Fruit fly (Drosophila melanogaster) whole organism, wandering third instar larva: ENCODE measurements around the gene mof.
A peak's percentile ranks its signal among the peaks of the same experiment; 100 is the strongest.

ENCODE experiments used
- Abd-B ChIP-seq: fragments of >200 bp; optimal IDR thresholded peaks from 2 replicates; lab custom pipeline; 2017; ENCODE audit warnings: missing biosample characterization, missing genetic modification characterization
- CG32264 ChIP-seq: fragments of 200-800 bp; sonication (Bioruptor generic); optimal IDR thresholded peaks from 2 replicates; lab custom pipeline; 2016; ENCODE audit warnings: missing biosample characterization, missing genetic modification characterization
- CG9705 ChIP-seq: fragments of 200-800 bp; sonication (Bioruptor generic); optimal IDR thresholded peaks from 2 replicates; lab custom pipeline; 2018; ENCODE audit warnings: missing biosample characterization, mild to moderate bottlenecking, missing genetic modification characterization
- CrebA ChIP-seq: fragments of 200-800 bp; sonication (Bioruptor generic); optimal IDR thresholded peaks from 2 replicates; lab custom pipeline; 2016; ENCODE audit warnings: missing biosample characterization, mild to moderate bottlenecking, missing genetic modification characterization, borderline replicate concordance
- Dfd ChIP-seq: fragments of >200 bp; optimal IDR thresholded peaks from 2 replicates; lab custom pipeline; 2017; ENCODE audit warnings: missing biosample characterization, missing genetic modification characterization
- Dif ChIP-seq: fragments of 200-275, 200-300 bp; sonication (Bioruptor generic); optimal IDR thresholded peaks from 2 replicates; lab custom pipeline; 2018; ENCODE audit warnings: missing biosample characterization, missing genetic modification characterization; ENCODE audit not compliant: partially characterized antibody
- GATAd ChIP-seq: sonication (Bioruptor generic); optimal IDR thresholded peaks from 2 replicates; lab custom pipeline; 2016; ENCODE audit warnings: missing biosample characterization, missing genetic modification characterization
- HLH106 ChIP-seq: fragments of 200-800 bp; optimal IDR thresholded peaks from 3 replicates; lab custom pipeline; 2019; ENCODE audit warnings: missing biosample characterization, mild to moderate bottlenecking, missing genetic modification characterization, moderate library complexity
- Hnf4 ChIP-seq: fragments of 200-800 bp; sonication (Bioruptor generic); optimal IDR thresholded peaks from 2 replicates; lab custom pipeline; 2016; ENCODE audit warnings: missing biosample characterization, mild to moderate bottlenecking, missing genetic modification characterization
- Hr78 ChIP-seq: fragments of >200 bp; optimal IDR thresholded peaks from 2 replicates; lab custom pipeline; 2017; ENCODE audit warnings: missing biosample characterization, missing genetic modification characterization
- Hr83 ChIP-seq: fragments of 200-300 bp; sonication (Bioruptor generic); optimal IDR thresholded peaks from 2 replicates; lab custom pipeline; 2016; ENCODE audit warnings: missing biosample characterization, mild to moderate bottlenecking, missing genetic modification characterization, moderate library complexity; ENCODE audit not compliant: poor library complexity, severe bottlenecking
- Jra ChIP-seq: sonication (Bioruptor generic); optimal IDR thresholded peaks from 2 replicates; lab custom pipeline; 2016; ENCODE audit warnings: missing biosample characterization, missing genetic modification characterization
- Mio ChIP-seq: sonication (Bioruptor generic); optimal IDR thresholded peaks from 2 replicates; lab custom pipeline; 2016; ENCODE audit warnings: missing biosample characterization, missing genetic modification characterization
- Myc ChIP-seq: fragments of >200 bp; optimal IDR thresholded peaks from 2 replicates; lab custom pipeline; 2017
- N ChIP-seq: fragments of >200 bp; optimal IDR thresholded peaks from 2 replicates; lab custom pipeline; 2018; ENCODE audit warnings: missing biosample characterization, missing external identifiers, missing genetic modification characterization
- OdsH ChIP-seq: fragments of 200-800 bp; sonication (Bioruptor generic); optimal IDR thresholded peaks from 2 replicates; lab custom pipeline; 2016; ENCODE audit warnings: missing biosample characterization, mild to moderate bottlenecking, missing genetic modification characterization
- Rel ChIP-seq, 2 experiments: fragments of 200-800 bp; sonication (Bioruptor generic) in 1 of 2; optimal IDR thresholded peaks; 2 replicates in 1 of 2; 3 replicates in 1 of 2; lab custom pipeline; 2016 to 2019; ENCODE audit warnings: mild to moderate bottlenecking in 2 of 2, missing biosample characterization in 2 of 2, missing genetic modification characterization in 2 of 2, moderate library complexity in 1 of 2
- Sp1 ChIP-seq: fragments of 200-800 bp; sonication (Bioruptor generic); optimal IDR thresholded peaks from 3 replicates; lab custom pipeline; 2019; ENCODE audit warnings: missing biosample characterization, mild to moderate bottlenecking, missing genetic modification characterization, moderate library complexity
- Vsx2 ChIP-seq: fragments of 200-300, 225-300 bp; sonication (Bioruptor generic); optimal IDR thresholded peaks from 2 replicates; lab custom pipeline; 2018; ENCODE audit warnings: missing biosample characterization, missing genetic modification characterization; ENCODE audit not compliant: partially characterized antibody
- br ChIP-seq: fragments of 200-800 bp; sonication (Bioruptor generic); optimal IDR thresholded peaks from 2 replicates; lab custom pipeline; 2016; ENCODE audit warnings: missing biosample characterization, missing genetic modification characterization
- brk ChIP-seq: fragments of 200-800 bp; sonication (Bioruptor generic); optimal IDR thresholded peaks from 2 replicates; lab custom pipeline; 2016; ENCODE audit warnings: missing biosample characterization, mild to moderate bottlenecking, missing genetic modification characterization
- dl ChIP-seq, 2 experiments: fragments of 175-275, 200-275 bp in 1 of 2; fragments of 200-275 bp in 1 of 2; sonication (Bioruptor generic); optimal IDR thresholded peaks; lab custom pipeline; 2018; ENCODE audit warnings: mild to moderate bottlenecking in 2 of 2, missing biosample characterization in 2 of 2, missing genetic modification characterization in 2 of 2, moderate library complexity in 2 of 2; ENCODE audit not compliant: partially characterized antibody in 2 of 2, insufficient read depth in 1 of 2
- dmrt93B ChIP-seq: fragments of 200-800 bp; sonication (Bioruptor generic); optimal IDR thresholded peaks from 2 replicates; lab custom pipeline; 2018; ENCODE audit warnings: missing biosample characterization, mild to moderate bottlenecking, missing genetic modification characterization
- dsf ChIP-seq: sonication (Bioruptor generic); optimal IDR thresholded peaks from 2 replicates; lab custom pipeline; 2016; ENCODE audit warnings: missing biosample characterization, missing genetic modification characterization, borderline replicate concordance
- ey ChIP-seq: fragments of 200-800 bp; sonication (Bioruptor generic); optimal IDR thresholded peaks from 2 replicates; lab custom pipeline; 2016; ENCODE audit warnings: missing biosample characterization, missing genetic modification characterization
- foxo ChIP-seq, 2 experiments: fragments of 200-800 bp; sonication (Bioruptor generic); optimal IDR thresholded peaks; 2 replicates in 1 of 2; 3 replicates in 1 of 2; lab custom pipeline; 2016 to 2017; ENCODE audit warnings: missing biosample characterization in 2 of 2, missing genetic modification characterization in 2 of 2
- fru ChIP-seq: fragments of 200-800 bp; sonication (Bioruptor generic); optimal IDR thresholded peaks from 3 replicates; lab custom pipeline; 2016; ENCODE audit warnings: missing biosample characterization, mild to moderate bottlenecking, missing genetic modification characterization
- h ChIP-seq: fragments of 200-800 bp; sonication (Bioruptor generic); optimal IDR thresholded peaks from 3 replicates; lab custom pipeline; 2016; ENCODE audit warnings: missing biosample characterization, mild to moderate bottlenecking, missing genetic modification characterization
- jim ChIP-seq: fragments of 175-275, 200-325 bp; sonication (Bioruptor generic); optimal IDR thresholded peaks from 2 replicates; lab custom pipeline; 2016; ENCODE audit warnings: missing biosample characterization, mild to moderate bottlenecking, missing genetic modification characterization
- lola ChIP-seq: fragments of >200 bp; optimal IDR thresholded peaks from 2 replicates; lab custom pipeline; 2017; ENCODE audit warnings: missing biosample characterization, missing genetic modification characterization
- pan ChIP-seq: fragments of >200 bp; optimal IDR thresholded peaks from 2 replicates; lab custom pipeline; 2017
- psq ChIP-seq: fragments of 200-800 bp; sonication (Bioruptor generic); optimal IDR thresholded peaks from 3 replicates; lab custom pipeline; 2017; ENCODE audit warnings: missing biosample characterization, mild to moderate bottlenecking, missing genetic modification characterization, moderate library complexity
- rgr ChIP-seq: fragments of 200-800 bp; sonication (Bioruptor generic); optimal IDR thresholded peaks from 3 replicates; lab custom pipeline; 2016; ENCODE audit warnings: missing biosample characterization, mild to moderate bottlenecking, missing genetic modification characterization
- sage ChIP-seq: fragments of 200-800 bp; sonication (Bioruptor generic); optimal IDR thresholded peaks from 2 replicates; lab custom pipeline; 2016; ENCODE audit warnings: missing biosample characterization, mild to moderate bottlenecking, missing genetic modification characterization
- sv ChIP-seq: fragments of 200-800 bp; sonication (Bioruptor generic); optimal IDR thresholded peaks from 3 replicates; lab custom pipeline; 2016; ENCODE audit warnings: missing biosample characterization, missing genetic modification characterization
- tai ChIP-seq: sonication (Bioruptor generic); optimal IDR thresholded peaks from 2 replicates; lab custom pipeline; 2016; ENCODE audit warnings: missing biosample characterization, missing genetic modification characterization
- usp ChIP-seq: fragments of >200 bp; optimal IDR thresholded peaks from 2 replicates; lab custom pipeline; 2017; ENCODE audit warnings: missing biosample characterization, missing genetic modification characterization
- woc ChIP-seq: sonication (Bioruptor generic); optimal IDR thresholded peaks from 2 replicates; lab custom pipeline; 2016; ENCODE audit warnings: missing biosample characterization, mild to moderate bottlenecking, missing genetic modification characterization

The mof gene

DNA sequence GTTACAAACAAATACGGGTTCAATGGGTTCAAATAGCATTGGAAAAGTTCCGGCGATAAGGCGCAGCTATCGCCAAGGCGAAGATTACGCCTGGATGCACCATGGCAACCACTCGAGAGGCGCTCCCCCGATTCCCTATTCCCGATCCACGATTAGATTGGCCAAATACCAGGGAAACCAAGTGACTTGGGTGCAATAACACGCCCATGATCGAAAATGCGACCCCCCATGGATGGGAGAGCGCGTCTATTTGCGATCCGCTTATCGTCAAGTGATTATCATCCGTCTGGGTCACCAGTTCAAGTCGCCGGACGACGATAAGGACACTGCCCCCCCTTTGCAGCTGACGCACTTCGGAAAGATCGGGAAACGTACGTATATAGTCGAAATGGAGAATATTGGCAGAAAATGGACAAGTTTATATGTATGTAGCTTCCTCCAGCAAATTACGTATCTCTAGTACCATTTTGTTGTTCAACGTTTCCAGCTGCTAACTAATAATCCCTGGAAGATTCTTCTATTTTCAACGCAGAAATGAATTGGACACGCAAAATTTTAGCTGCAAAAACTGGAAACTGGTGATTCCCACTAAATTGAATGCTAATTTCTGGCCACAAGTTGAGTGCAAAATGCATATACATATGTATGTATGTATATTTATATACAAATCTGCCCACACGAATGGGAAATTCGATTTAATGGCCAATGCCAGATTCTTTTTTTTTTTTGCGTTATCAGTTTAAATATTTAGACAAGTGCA lies 38.5 kb upstream of the mof start:
- TF ChIP-seq lola (GFP tag; lab: Kevin White, UChicago) (no peak), Rel (GFP tag; optimal IDR thresholded peaks at IDR 0.05; lab: Kevin White, UChicago) (peak; percentile 1), Rel (tag; optimal IDR thresholded peaks at IDR 0.05; lab: Kevin White, UChicago) (peak; percentile 92), N (GFP tag; lab: Kevin White, UChicago) (no peak), usp (GFP tag; lab: Kevin White, UChicago) (no peak)

- peak; percentile 56 for TF ChIP-seq h (GFP tag; lab: Kevin White, UChicago)
- TF ChIP-seq CrebA (GFP tag; lab: Kevin White, UChicago): no peak
- TF ChIP-seq GATAd (GFP tag; lab: Kevin White, UChicago): no peak
- TF ChIP-seq Hr78 (GFP tag; lab: Kevin White, UChicago): no peak
- TF ChIP-seq Sp1: peak; percentile 45
- no peak for TF ChIP-seq sv (GFP tag; lab: Kevin White, UChicago)
- TF ChIP-seq lola (GFP tag; lab: Kevin White, UChicago): no peak
- peak; percentile 25 for TF ChIP-seq br
- TF ChIP-seq usp (GFP tag; lab: Kevin White, UChicago): no peak
- TF ChIP-seq Hr83 (GFP tag; lab: Kevin White, UChicago): peak; percentile 25
- no peak for TF ChIP-seq Hnf4 (GFP tag; lab: Kevin White, UChicago)
- peak; percentile 17 for TF ChIP-seq fru (GFP tag; lab: Kevin White, UChicago)
- peak; percentile 13 for TF ChIP-seq psq (GFP tag; lab: Kevin White, UChicago)
- no peak for TF ChIP-seq jim (GFP tag; lab: Kevin White, UChicago)
- TF ChIP-seq rgr (GFP tag; lab: Kevin White, UChicago): peak; percentile 60
- TF ChIP-seq sage: no peak
- no peak for TF ChIP-seq Rel (GFP tag; optimal IDR thresholded peaks at IDR 0.05; lab: Kevin White, UChicago)
- TF ChIP-seq Rel (tag; optimal IDR thresholded peaks at IDR 0.05; lab: Kevin White, UChicago): peak; percentile 81
- no peak for TF ChIP-seq CG32264 (GFP tag; lab: Kevin White, UChicago)
- no peak for TF ChIP-seq Dfd (GFP tag; lab: Kevin White, UChicago)
- no peak for TF ChIP-seq Jra (GFP tag; lab: Kevin White, UChicago)
- no peak for TF ChIP-seq dl (GFP tag; optimal IDR thresholded peaks at IDR 0.05; lab: Kevin White, UChicago; ENCODE audit: insufficient read depth in 1 of 2, partially characterized antibody in 2 of 2)
- peak; percentile 50 for TF ChIP-seq CG9705 (GFP tag; lab: Kevin White, UChicago)
- TF ChIP-seq foxo (GFP tag; optimal IDR thresholded peaks at IDR 0.05; lab: Kevin White, UChicago): peak in 1 of 2 experiments; percentile 58
- TF ChIP-seq woc (GFP tag; lab: Kevin White, UChicago): no peak
- TF ChIP-seq Abd-B (GFP tag; lab: Kevin White, UChicago): no peak
- TF ChIP-seq dsf (GFP tag; lab: Kevin White, UChicago): no peak
- TF ChIP-seq Mio: no peak
- TF ChIP-seq dmrt93B (GFP tag; lab: Kevin White, UChicago): peak; percentile 53
- TF ChIP-seq tai (GFP tag; lab: Kevin White, UChicago): no peak
- no peak for TF ChIP-seq Vsx2
- peak; percentile 6 for TF ChIP-seq ey (GFP tag; lab: Kevin White, UChicago)
- TF ChIP-seq Dif (GFP tag; lab: Kevin White, UChicago): no peak
- TF ChIP-seq brk (GFP tag; lab: Kevin White, UChicago): no peak
- TF ChIP-seq N (GFP tag; lab: Kevin White, UChicago): no peak
- TF ChIP-seq pan (lab: Kevin White, UChicago): no peak
- peak; percentile 17 for TF ChIP-seq OdsH (GFP tag; lab: Kevin White, UChicago)
- peak; percentile 37 for TF ChIP-seq Myc
- TF ChIP-seq HLH106 (tag; lab: Kevin White, UChicago): peak; percentile 54
- TF ChIP-seq, all 38 proteins: peak for 15
These were observed 31.3 kb upstream of the mof start, which contains the start of gene CG12236 for dm6 chrX:5907916-5908315. TSS of gene CG12236 (plus strand) at chrX:5908135.
